Worm (Caenorhabditis elegans) whole organism, early embryonic: ENCODE results near the gene daf-4.
A peak's percentile ranks its signal among the peaks of the same experiment; 100 is the strongest.

Experiments
- B0310.2 ChIP-seq: sonication (generic microtip); optimal IDR thresholded peaks from 2 replicates; lab custom pipeline; 2016; ENCODE audit warnings: mild to moderate bottlenecking, missing genetic modification characterization, missing compliant biosample characterization
- F13C5.2 ChIP-seq: sonication (generic microtip); optimal IDR thresholded peaks from 2 replicates; lab custom pipeline; 2017; ENCODE audit warnings: mild to moderate bottlenecking, missing genetic modification characterization, inconsistent platforms, missing compliant biosample characterization
- aly-1 ChIP-seq: sonication (generic microtip); optimal IDR thresholded peaks from 2 replicates; lab custom pipeline; 2016; ENCODE audit warnings: missing genetic modification characterization, missing compliant biosample characterization
- ama-1 ChIP-seq: fragments of 150-350 bp; optimal IDR thresholded peaks from 2 replicates; lab custom pipeline; 2014
- ceh-36 ChIP-seq: sonication (generic microtip); optimal IDR thresholded peaks from 2 replicates; lab custom pipeline; 2016; ENCODE audit warnings: missing genetic modification characterization, inconsistent platforms, missing compliant biosample characterization
- hmg-4 ChIP-seq: fragments of 200-800 bp; sonication (Bioruptor generic); optimal IDR thresholded peaks from 2 replicates; lab custom pipeline; 2018; ENCODE audit warnings: mild to moderate bottlenecking, missing genetic modification characterization, missing compliant biosample characterization
- sea-1 ChIP-seq: fragments of 200-800 bp; sonication (Bioruptor generic); conservative IDR thresholded peaks from 2 replicates; pipeline ENCODE4 v1.3.6; 2022; ENCODE audit warnings: missing genetic modification characterization, missing compliant biosample characterization
- tbx-11 ChIP-seq: fragments of 200-800 bp; sonication (Bioruptor generic); IDR thresholded peaks from 2 replicates; pipeline ENCODE4 v1.3.6; 2022; ENCODE audit warnings: missing genetic modification characterization, missing compliant biosample characterization
- tbx-37 ChIP-seq: fragments of 200-800 bp; sonication (Bioruptor generic); conservative IDR thresholded peaks from 2 replicates; pipeline ENCODE4 v1.3.6; 2022; ENCODE audit warnings: missing genetic modification reagents, missing genetic modification characterization, missing compliant biosample characterization

ce11 chrIII:5675384-5675984 lies 50.5 kb downstream of the daf-4 start:
- TF ChIP-seq ama-1 (lab: Kevin White, UChicago) (no peak), ceh-36 (no peak), B0310.2 (tag; lab: Kevin White, UChicago) (no peak), aly-1 (peak; percentile 45), sea-1 (GFP tag; lab: Robert Waterston, UW) (no peak), hmg-4 (GFP tag; lab: Kevin White, UChicago) (no peak), F13C5.2 (tag; lab: Kevin White, UChicago) (no peak), tbx-11 (no peak), tbx-37 (GFP tag; lab: Robert Waterston, UW) (no peak)
